Worm (Caenorhabditis elegans) whole organism, L4/young adult: ENCODE data around the gene srt-15.

Experiments
- W03F9.2 ChIP-seq: fragments of 150-350 bp; optimal IDR thresholded peaks from 2 replicates; lab custom pipeline; 2014; ENCODE audit warnings: missing biosample characterization, missing genetic modification characterization
- dao-5 ChIP-seq: sonication (generic microtip); optimal IDR thresholded peaks from 2 replicates; lab custom pipeline; 2016; ENCODE audit warnings: missing genotype, missing genetic modification characterization, moderate library complexity, missing compliant biosample characterization
- him-1 ChIP-seq: sonication (generic microtip); optimal IDR thresholded peaks from 2 replicates; lab custom pipeline; 2016; ENCODE audit warnings: missing genotype, missing genetic modification reagents, missing genetic modification characterization, missing compliant biosample characterization

srt-15 gene

DNA sequence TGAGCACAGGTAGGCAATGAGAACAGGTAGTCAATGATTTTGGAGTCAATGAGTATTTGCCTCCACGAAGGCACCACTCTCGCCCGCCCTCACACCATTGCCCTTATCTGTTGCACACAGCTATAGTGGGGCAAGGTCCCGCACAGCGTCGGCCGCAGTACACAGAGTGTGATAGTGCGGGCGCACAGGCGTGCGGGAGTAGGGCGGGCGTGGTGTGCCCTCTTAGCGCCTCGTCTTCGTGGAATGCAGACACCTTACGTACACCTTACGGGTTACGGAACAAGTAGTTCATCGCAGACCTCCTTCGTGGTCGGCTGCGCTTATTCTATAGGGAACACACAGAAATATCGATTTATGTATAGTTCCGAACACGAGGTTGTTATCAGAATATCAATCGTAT is 44.0 kb downstream of the srt-15 start:
- TF ChIP-seq him-1 (tag; lab: Kevin White, UChicago) (no peak), W03F9.2 (no peak), dao-5 (no peak)

- TF ChIP-seq dao-5 (no peak), him-1 (tag; lab: Kevin White, UChicago) (no peak), W03F9.2 (no peak)
Measured at ce11 chrV:3014185-3014584, 47.8 kb downstream of the srt-15 start, which contains the start of gene K12D9.1. K12D9.1 (plus strand) TSS chrV:3014485.

ce11 chrV:3011394-3011793 is 50.6 kb downstream of the srt-15 start, which contains the start of gene srw-135:
srw-135 (minus strand) TSS chrV:3011494.
- TF ChIP-seq him-1 (tag; lab: Kevin White, UChicago): no peak
- no peak for TF ChIP-seq W03F9.2
- no peak for TF ChIP-seq dao-5

- no peak for TF ChIP-seq dao-5
- TF ChIP-seq him-1 (tag; lab: Kevin White, UChicago): no peak
- TF ChIP-seq W03F9.2: no peak
Measured at ce11 chrV:3010468-3010867, 51.5 kb downstream of the srt-15 start, which contains the start of gene srw-136. srw-136 (minus strand) TSS chrV:3010568.
